Worm (Caenorhabditis elegans) whole organism, L1 larva: ENCODE measurements around the gene F54H5.5.

Experiments
- ceh-82 ChIP-seq, 3 experiments: fragments of 150-350 bp in 1 of 3; sonication (generic microtip) in 2 of 3; optimal IDR thresholded peaks; 2 replicates each; lab custom pipeline; 2014 to 2017; ENCODE audit warnings: missing biosample characterization in 3 of 3, missing genetic modification characterization in 3 of 3
- hlh-4 ChIP-seq: sonication (generic microtip); optimal IDR thresholded peaks from 2 replicates; lab custom pipeline; 2016; ENCODE audit warnings: mild to moderate bottlenecking, missing genetic modification characterization, missing compliant biosample characterization
- mep-1 ChIP-seq: fragments of 150-350 bp; optimal IDR thresholded peaks from 2 replicates; lab custom pipeline; 2014; ENCODE audit warnings: missing biosample characterization, missing genetic modification characterization
- nhr-11 ChIP-seq: fragments of 150-350 bp; optimal IDR thresholded peaks from 2 replicates; lab custom pipeline; 2014; ENCODE audit warnings: missing biosample characterization, missing genetic modification characterization
- nhr-237 ChIP-seq: fragments of 150-350 bp; optimal IDR thresholded peaks from 2 replicates; lab custom pipeline; 2014; ENCODE audit warnings: missing biosample characterization, missing genetic modification characterization
- nhr-28 ChIP-seq: fragments of 150-350 bp; optimal IDR thresholded peaks from 2 replicates; lab custom pipeline; 2014; ENCODE audit warnings: missing biosample characterization, missing genetic modification characterization
- nhr-76 ChIP-seq: sonication (generic microtip); optimal IDR thresholded peaks from 2 replicates; lab custom pipeline; 2017; ENCODE audit warnings: missing biosample characterization, missing genetic modification characterization
- rnt-1 ChIP-seq: sonication (generic microtip); optimal IDR thresholded peaks from 2 replicates; lab custom pipeline; 2016; ENCODE audit warnings: mild to moderate bottlenecking, missing genetic modification characterization, moderate library complexity, missing compliant biosample characterization
- tbx-2 ChIP-seq: sonication (generic microtip); optimal IDR thresholded peaks from 2 replicates; lab custom pipeline; 2016; ENCODE audit warnings: missing genetic modification characterization, missing compliant biosample characterization
- unc-62 ChIP-seq: fragments of 150-350 bp; optimal IDR thresholded peaks from 2 replicates; lab custom pipeline; 2014; ENCODE audit warnings: missing biosample characterization, missing genetic modification reagents, missing genetic modification characterization
- ztf-11 ChIP-seq, 2 experiments: sonication (generic microtip); optimal IDR thresholded peaks; 2 replicates each; lab custom pipeline; 2016 to 2017; ENCODE audit warnings: missing genetic modification characterization in 2 of 2, missing biosample characterization in 1 of 2, missing compliant biosample characterization in 1 of 2

- TF ChIP-seq nhr-11 (tag; lab: Kevin White, UChicago): no peak
- TF ChIP-seq nhr-237 (tag; lab: Kevin White, UChicago): no peak
- no peak for TF ChIP-seq mep-1
- TF ChIP-seq ceh-82 (tag; optimal IDR thresholded peaks at IDR 0.05; lab: Kevin White, UChicago): no peak
- no peak for TF ChIP-seq rnt-1 (tag; lab: Kevin White, UChicago)
- no peak for TF ChIP-seq unc-62 (GFP tag; lab: Kevin White, UChicago)
- no peak for TF ChIP-seq nhr-28 (tag; lab: Kevin White, UChicago)
- TF ChIP-seq ztf-11 (tag; optimal IDR thresholded peaks at IDR 0.05; lab: Kevin White, UChicago): no peak
- TF ChIP-seq nhr-76: no peak
- no peak for TF ChIP-seq tbx-2 (tag; lab: Kevin White, UChicago)
- no peak for TF ChIP-seq hlh-4
These were observed 34.8 kb downstream of the F54H5.5 start, which contains the start of gene C56C10.9 for ce11 chrII:6592251-6592650.
